Fruit fly (Drosophila melanogaster) S2 (cell line): ENCODE data around the gene Iris.
A peak's percentile ranks its signal among the peaks of the same experiment; 100 is the strongest.

Source experiments
- CG8478 ChIP-seq: fragments of >200 bp; optimal IDR thresholded peaks from 2 replicates; lab custom pipeline; 2018
- CTCF ChIP-seq, 2 experiments: fragments of >200 bp; optimal IDR thresholded peaks; 2 replicates each; lab custom pipeline; 2018

Iris gene

DNA sequence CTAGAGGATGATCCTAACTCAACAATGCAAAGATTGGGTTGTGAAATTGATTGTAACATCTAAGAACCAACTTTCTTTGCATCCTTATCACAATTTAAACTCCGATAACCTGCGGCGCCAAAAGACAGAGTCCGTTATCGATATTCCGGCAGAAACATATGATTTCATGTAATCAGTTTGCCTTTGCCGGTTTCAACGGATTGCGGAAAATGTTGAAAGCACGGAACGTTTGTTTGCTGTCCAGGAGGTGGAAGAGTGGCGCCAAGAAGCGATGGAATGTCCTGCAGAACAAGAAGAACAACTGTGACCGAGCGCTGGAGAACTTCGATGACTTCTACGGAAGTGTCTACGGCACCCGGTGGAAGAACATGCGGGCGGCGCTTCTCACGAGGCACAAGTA is 13.8 kb upstream of the Iris start:
- TF ChIP-seq CTCF (optimal IDR thresholded peaks at IDR 0.05; lab: Kevin White, UChicago) (no peak), CG8478 (lab: Kevin White, UChicago) (no peak)

DNA sequence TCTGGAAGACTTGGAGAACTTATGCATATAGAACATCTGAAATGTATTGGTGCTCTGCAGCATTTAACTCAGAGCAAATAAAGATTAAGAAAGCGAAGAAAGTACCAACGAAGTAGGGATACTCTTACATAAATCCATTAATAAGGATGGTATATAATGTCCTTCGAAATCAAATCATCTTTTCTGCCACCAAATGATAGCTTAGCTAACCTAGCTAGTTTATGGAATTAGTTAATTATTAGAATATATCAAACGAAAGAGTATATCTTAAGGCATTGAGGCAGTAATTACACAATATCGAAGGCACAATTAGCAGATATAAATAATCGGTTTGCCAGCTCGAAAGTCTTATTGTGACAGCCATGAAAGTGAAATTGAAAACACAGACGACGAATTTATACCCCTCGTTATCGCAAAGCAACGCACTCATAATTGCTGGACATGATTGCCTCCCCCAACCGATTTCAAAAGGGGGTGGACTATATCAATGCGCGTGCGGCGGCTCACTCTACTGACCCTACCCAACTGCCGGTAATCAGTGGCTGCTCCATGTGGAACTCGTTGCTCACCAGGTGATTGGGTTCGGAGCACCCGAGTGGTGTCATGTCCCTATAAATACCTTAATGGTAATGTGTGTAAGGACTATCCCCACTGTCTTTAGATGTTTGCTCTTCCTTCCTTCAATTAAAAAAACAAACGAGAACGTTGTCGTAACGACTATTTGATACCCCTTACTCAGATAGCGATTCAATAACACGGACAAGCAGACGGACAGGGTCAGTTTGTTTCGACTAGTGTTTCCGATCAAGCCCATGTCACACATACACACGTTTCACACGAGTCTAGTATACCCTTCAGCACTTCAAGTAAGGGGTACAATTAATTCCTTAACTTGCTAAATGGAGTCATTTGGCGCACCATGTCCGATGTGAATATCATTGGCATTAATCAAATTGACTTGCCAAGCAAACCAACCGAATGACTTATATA is 10.8 kb upstream of the Iris start:
- TF ChIP-seq CTCF (optimal IDR thresholded peaks at IDR 0.05; lab: Kevin White, UChicago) (no peak), CG8478 (lab: Kevin White, UChicago) (no peak)

DNA sequence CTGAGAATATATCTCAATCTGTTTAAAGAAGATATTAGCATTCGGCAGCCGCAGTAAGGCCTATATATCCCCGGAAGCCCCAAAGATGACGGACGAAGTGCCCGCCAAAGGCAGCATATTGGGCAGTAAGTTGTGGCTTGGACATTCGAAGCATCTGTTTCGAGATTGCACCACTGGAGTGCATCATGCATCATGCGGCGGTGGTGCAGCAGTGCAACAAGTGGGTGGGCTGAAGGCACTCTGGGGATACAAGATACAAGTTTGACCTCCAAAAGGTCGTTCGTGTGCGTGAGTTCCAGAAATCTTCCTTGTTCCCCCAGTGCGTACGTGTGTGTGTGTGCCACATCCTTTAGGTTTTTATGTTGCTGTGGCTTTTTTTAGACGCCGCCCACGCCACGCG is 9.4 kb upstream of the Iris start:
- TF ChIP-seq CTCF (optimal IDR thresholded peaks at IDR 0.05; lab: Kevin White, UChicago) (no peak), CG8478 (lab: Kevin White, UChicago) (no peak)

DNA sequence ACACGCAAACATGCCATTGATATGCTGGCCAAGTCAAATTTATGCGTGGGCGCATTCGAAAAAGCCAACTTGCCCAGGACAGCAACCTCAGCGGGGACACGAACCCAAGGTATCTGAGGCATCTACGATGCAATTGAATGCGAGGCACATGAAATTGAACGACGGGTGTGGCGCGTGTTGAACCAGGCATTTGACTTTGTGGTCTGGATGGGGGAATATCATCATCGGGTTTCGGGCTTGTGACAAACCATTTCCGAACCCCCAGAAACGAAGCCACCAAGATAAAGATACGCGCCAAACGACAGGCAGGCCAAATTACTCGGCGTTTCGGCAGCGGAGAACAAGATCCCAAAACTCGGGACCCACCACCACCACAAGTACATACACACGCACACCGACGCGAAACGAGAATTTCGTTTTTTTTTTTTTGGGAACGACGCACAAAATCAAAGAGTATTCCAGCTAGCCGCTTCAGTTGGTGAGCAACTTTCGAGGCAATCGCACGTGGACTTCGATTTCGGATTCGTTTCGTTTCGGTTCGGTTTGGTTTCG is 8.9 kb upstream of the Iris start, which contains the start of gene MFS3:
MFS3 (plus strand) TSS at position 472 of the 552 bp plus-strand sequence.
- TF ChIP-seq CTCF (optimal IDR thresholded peaks at IDR 0.05; lab: Kevin White, UChicago), result peak; percentile 66 to 68
- TF ChIP-seq CG8478 (lab: Kevin White, UChicago), result no peak

DNA sequence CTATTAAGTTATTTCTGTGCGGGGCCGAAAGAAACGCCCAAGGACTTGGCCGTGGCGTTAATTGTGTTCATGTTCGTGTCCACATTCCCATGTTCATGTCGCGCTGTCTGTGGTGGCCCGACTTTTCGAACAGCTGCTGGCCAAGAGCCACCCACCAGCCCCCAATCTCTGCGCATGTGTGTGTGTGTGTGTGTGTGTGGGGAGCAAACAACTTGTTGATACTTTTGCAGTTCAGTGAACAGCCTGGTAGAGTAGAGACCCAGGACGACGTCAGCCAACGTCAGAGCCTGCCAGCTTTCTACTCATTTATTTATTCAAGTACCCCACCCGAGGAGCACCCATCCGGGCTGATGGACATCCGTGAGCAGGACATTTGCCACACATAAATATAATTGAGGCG is 3.1 kb upstream of the Iris start:
- TF ChIP-seq CTCF (optimal IDR thresholded peaks at IDR 0.05; lab: Kevin White, UChicago), result no peak
- TF ChIP-seq CG8478 (lab: Kevin White, UChicago), result no peak

DNA sequence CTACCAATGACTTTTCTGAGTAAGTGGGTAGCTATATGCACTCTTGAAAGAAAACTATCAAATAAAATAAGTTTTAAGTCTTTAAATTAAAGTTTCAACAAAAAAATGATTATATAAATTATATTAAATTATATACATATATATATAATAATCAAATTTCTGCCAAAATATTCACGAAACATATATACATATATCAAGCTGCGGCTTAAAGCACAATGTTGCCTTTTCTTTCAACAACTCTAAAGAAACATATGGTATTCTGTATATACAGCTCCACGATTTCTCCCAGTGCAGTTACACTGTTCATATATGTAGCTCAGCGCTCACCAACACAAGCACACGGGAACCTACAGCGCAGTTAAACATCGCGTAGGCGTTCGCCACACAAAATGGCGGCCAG is 1.6 kb upstream of the Iris start:
- TF ChIP-seq CG8478 (lab: Kevin White, UChicago) (no peak), CTCF (optimal IDR thresholded peaks at IDR 0.05; lab: Kevin White, UChicago) (no peak)

DNA sequence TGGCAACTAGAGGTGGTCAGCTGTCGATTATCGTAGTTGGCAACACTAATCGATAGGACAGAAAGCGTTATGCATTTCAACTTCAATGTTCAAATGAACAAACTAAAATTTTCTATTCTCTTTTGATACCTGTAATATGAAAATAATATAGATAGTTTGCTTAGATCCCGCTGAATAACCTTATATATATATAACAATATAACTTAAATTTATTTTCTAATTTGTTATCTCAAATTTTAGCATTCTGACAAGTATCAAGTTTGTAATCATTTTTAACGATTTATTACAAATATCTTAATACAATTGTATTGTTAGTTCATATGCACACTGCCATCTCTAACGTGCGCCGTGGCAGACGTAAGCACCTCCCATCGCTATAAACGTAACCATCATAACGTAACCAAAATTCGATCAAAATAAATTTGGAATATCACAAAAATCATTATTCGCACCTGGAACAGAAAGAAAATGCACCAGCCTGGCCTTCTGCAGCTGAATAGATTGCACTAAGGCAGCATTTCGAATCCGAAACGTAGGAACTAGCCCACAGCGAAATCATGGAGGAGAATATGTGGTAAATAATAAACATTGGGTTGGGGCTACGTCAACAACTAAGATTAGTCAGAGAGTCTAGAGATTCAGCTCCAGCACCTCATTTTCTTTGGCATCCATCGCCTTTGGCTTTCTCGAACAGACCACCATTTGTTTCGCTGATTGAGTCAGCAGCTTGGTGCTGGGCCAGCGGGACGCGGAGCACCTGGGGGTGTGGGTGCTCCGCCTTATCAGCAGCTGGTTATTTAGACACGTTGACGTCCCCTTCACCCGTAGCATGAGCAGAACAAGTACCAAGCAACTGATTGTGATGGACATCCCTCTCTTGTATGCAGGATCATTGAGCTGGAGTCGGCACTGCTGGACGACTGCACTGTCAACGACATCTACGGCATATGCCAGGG is 4.7 kb downstream of the Iris start, which contains the start of the genes Pino and TBC1D23:
Pino (minus strand) TSS at position 22 of the 956 bp plus-strand sequence.
TBC1D23 (plus strand) TSS at position 385 of the 956 bp plus-strand sequence.
- TF ChIP-seq CTCF (optimal IDR thresholded peaks at IDR 0.05; lab: Kevin White, UChicago), result no peak
- no peak for TF ChIP-seq CG8478 (lab: Kevin White, UChicago)

DNA sequence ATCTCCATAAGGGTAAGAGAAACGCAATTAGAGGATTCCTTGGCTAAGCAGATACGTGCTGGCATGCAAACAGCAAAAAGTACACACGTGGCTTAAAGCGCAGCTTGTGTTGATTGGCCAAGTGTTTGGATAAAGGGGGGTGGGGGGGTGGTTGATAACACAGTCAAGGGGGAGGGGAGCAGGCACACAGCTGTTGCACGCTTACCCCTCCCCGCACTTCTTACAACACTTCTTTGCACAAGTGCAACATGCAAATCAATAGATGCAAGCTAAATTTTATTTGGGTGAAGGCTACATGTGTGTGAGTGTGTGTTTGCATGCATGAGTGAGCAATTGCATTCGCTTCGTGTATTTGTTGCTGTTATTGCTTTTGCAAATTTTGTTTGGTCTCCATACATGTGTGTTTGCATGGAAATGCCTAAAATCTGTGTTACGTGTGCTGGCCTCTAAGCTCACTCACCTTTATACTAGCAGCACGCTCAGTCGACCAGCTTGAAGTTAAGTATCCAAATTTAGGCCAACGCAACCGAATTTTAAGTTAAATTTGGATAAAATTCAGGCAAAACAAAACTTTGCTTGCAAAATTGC is 5.5 kb downstream of the Iris start:
- no peak for TF ChIP-seq CG8478 (lab: Kevin White, UChicago)
- no peak for TF ChIP-seq CTCF (optimal IDR thresholded peaks at IDR 0.05; lab: Kevin White, UChicago)

DNA sequence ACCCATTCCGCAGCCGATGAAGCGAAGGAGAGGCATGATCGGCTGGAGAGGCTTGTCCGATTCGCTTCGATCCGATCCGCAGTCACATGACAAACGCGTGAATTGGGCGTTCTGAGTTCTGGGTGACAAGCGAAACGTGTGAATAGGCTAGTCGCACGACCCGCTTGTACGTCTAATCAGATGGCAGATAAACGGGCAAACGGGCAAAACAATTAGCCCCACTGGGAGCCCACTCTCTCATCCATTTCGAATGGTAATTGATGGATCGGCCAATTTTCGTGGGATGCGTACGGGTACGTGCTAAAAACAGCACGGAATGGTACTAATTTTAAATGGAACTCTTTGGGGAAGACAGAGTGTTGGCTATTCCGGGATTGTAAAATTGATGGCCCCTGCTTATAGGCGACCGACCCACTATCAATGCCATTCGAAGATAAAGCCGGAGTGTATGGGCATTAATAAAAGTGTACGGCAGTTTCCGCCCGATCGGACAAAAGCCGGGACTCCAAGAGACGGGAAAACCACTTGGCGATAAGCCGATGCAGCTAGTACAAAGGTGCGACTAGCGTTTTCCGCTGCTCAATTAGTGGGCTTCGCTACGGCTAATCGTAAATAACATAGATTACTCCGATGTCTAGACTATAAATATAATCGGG is 6.3 kb downstream of the Iris start:
- TF ChIP-seq CTCF (optimal IDR thresholded peaks at IDR 0.05; lab: Kevin White, UChicago) (no peak), CG8478 (lab: Kevin White, UChicago) (no peak)

DNA sequence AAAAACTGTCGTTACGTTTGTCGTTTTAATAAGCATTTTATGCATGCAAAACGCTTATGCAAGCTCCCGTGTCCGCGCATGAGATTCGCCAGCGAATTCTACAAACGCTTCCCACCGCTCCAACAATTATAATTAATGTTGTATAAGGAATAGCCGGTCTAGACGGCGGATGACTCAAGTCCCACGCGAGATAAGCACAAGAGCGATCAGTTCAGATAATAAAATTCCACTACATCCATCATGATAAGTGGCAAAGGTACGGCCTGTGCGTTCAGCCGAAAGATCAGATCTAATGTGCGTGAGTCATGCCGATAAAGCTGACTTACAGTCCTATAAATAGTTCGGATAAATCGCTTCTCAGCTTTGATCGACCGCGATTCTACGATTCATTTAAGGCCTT is 7.4 kb downstream of the Iris start:
- no peak for TF ChIP-seq CG8478 (lab: Kevin White, UChicago)
- no peak for TF ChIP-seq CTCF (optimal IDR thresholded peaks at IDR 0.05; lab: Kevin White, UChicago)

DNA sequence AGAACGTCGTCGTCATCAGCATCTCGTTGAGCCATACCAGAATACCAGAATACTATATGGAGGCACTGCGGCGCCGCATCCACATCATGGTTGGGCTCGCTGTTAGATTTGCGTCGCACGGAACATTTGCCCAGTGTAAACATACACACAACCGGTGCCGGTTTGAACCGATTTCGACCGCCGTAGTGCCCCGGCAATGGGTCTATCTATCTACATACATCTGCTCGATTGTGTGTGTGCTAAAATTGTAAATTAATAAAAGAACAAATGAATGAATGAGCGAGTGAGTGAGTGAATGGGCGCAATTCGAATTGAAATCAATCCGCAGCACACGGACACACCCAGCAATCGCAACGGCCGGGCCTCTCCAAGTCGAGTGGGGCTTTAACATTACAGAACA is 8.5 kb downstream of the Iris start:
- TF ChIP-seq CTCF (optimal IDR thresholded peaks at IDR 0.05; lab: Kevin White, UChicago) (no peak), CG8478 (lab: Kevin White, UChicago) (no peak)

DNA sequence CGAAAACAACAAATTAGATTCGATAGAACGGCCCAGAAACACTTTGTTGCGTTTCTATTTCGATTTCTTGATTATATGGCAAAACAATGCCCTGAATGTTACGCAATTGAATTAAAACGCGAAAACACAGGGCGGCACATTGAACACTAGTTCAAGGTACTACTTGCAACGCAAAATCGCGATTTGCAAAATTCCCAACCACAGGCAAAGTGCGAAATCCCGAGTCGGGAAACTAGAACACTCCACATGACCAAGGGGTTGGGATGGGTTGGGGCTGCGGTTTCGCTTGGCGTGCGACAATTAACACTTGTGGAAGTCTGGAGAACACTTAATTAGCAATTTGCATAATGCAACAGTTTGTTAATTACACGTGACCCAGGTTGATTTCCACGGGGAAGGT is 9.6 kb downstream of the Iris start:
- TF ChIP-seq CTCF (optimal IDR thresholded peaks at IDR 0.05; lab: Kevin White, UChicago) (no peak), CG8478 (lab: Kevin White, UChicago) (no peak)

DNA sequence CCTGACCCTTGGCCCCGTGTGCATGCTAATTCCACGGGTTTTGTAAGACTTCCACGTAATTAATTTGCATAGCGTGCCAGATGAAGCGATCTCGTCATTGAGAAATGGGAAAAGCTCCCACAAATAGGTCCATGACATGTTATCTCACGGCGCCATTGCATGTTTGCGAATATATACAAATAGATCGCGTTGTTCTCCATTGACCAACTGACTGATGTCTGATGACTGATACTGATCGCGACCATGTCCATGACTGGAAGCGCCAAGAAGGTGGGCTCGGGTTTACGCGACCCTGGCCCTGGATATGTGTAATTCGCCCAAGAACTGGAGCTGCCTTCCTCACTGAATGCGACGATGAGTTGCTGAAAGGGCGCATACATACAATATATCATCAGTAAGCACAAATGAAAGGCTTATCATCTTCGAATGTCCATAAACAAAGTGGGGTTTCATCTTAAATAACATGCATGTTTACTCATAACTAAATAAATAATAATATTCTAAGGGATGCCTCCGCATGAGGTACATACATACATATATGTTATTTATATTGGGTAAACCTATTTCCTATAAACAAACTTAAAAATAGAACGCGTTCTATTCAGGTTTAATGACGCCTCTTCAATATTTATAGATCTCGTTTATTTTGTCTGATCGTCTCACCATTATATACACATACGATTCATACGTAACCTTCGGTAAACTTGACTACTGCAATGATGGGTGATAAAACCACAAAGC is 10.7 kb downstream of the Iris start:
- TF ChIP-seq CTCF (optimal IDR thresholded peaks at IDR 0.05; lab: Kevin White, UChicago) (no peak), CG8478 (lab: Kevin White, UChicago) (no peak)
